Fruit fly (Drosophila melanogaster) whole organism, embryonic: ENCODE data around the gene CG7483.
A peak's percentile ranks its signal among the peaks of the same experiment; 100 is the strongest.

ENCODE experiments used
- Antp ChIP-seq: fragments of 200-800 bp; sonication (Bioruptor generic); optimal IDR thresholded peaks from 3 replicates; lab custom pipeline; 2016; ENCODE audit warnings: missing biosample characterization, missing genetic modification characterization
- CG10654 ChIP-seq: fragments of 200-800 bp; sonication (Bioruptor generic); optimal IDR thresholded peaks from 2 replicates; lab custom pipeline; 2016; ENCODE audit warnings: missing biosample characterization, missing genetic modification characterization
- CG11398 ChIP-seq: fragments of 200-800 bp; sonication (Bioruptor generic); optimal IDR thresholded peaks from 2 replicates; lab custom pipeline; 2016; ENCODE audit warnings: missing biosample characterization, missing genetic modification characterization
- CG12219 ChIP-seq: fragments of 200-800 bp; sonication (Bioruptor generic); optimal IDR thresholded peaks from 3 replicates; lab custom pipeline; 2018; ENCODE audit warnings: missing biosample characterization, mild to moderate bottlenecking, missing genetic modification characterization
- CG12744 ChIP-seq: fragments of 200-800 bp; sonication (Bioruptor generic); optimal IDR thresholded peaks from 2 replicates; lab custom pipeline; 2016; ENCODE audit warnings: missing biosample characterization, missing genetic modification characterization
- CG14667 ChIP-seq: fragments of 200-800 bp; sonication (Bioruptor generic); IDR thresholded peaks from 2 replicates; pipeline ENCODE4 v1.3.6; 2022; ENCODE audit warnings: missing biosample characterization, missing genetic modification characterization
- CG15073 ChIP-seq: fragments of 200-800 bp; sonication (Bioruptor generic); optimal IDR thresholded peaks from 2 replicates; lab custom pipeline; 2016; ENCODE audit warnings: missing biosample characterization, missing genetic modification characterization
- CG17186 ChIP-seq: fragments of 200-800 bp; sonication (Bioruptor generic); optimal IDR thresholded peaks from 3 replicates; lab custom pipeline; 2017; ENCODE audit warnings: missing biosample characterization, missing genetic modification reagents, missing genetic modification characterization
- CG3065 ChIP-seq: fragments of 200-800 bp; sonication (Bioruptor generic); optimal IDR thresholded peaks from 2 replicates; lab custom pipeline; 2016; ENCODE audit warnings: missing biosample characterization, missing genetic modification characterization
- CG3281 ChIP-seq: fragments of 200-800 bp; sonication (Bioruptor generic); optimal IDR thresholded peaks from 3 replicates; lab custom pipeline; 2017; ENCODE audit warnings: missing biosample characterization, mild to moderate bottlenecking, missing genetic modification characterization
- CG34376 ChIP-seq: fragments of 200-800 bp; sonication (Bioruptor generic); optimal IDR thresholded peaks from 2 replicates; lab custom pipeline; 2018; ENCODE audit warnings: missing biosample characterization, mild to moderate bottlenecking, missing genetic modification characterization
- CG4707 ChIP-seq: fragments of 200-800 bp; sonication (Bioruptor generic); optimal IDR thresholded peaks from 2 replicates; lab custom pipeline; 2018; ENCODE audit warnings: missing biosample characterization, mild to moderate bottlenecking, missing genetic modification characterization, moderate library complexity
- CG5180 ChIP-seq: fragments of 200-800 bp; sonication (Bioruptor generic); optimal IDR thresholded peaks from 3 replicates; lab custom pipeline; 2017; ENCODE audit warnings: missing biosample characterization, missing genetic modification characterization, mild to moderate bottlenecking, moderate library complexity, missing genetic modification reagents
- CG6854 ChIP-seq: fragments of 200-800 bp; sonication (Bioruptor generic); optimal IDR thresholded peaks from 3 replicates; lab custom pipeline; 2017; ENCODE audit warnings: missing biosample characterization, mild to moderate bottlenecking, missing genetic modification characterization
- CG7745 ChIP-seq: fragments of 200-800 bp; sonication (Bioruptor generic); optimal IDR thresholded peaks from 2 replicates; lab custom pipeline; 2018; ENCODE audit warnings: missing biosample characterization, mild to moderate bottlenecking, missing genetic modification characterization, moderate library complexity
- CG7987 ChIP-seq: fragments of 200-800 bp; sonication (Bioruptor generic); optimal IDR thresholded peaks from 2 replicates; lab custom pipeline; 2018; ENCODE audit warnings: missing biosample characterization, mild to moderate bottlenecking, missing genetic modification characterization, moderate library complexity
- CG8765 ChIP-seq: fragments of 200-800 bp; sonication (Bioruptor generic); IDR thresholded peaks from 2 replicates; pipeline ENCODE4 v1.3.6; 2022; ENCODE audit warnings: missing biosample characterization, missing genetic modification characterization
- CG8924 ChIP-seq: fragments of 200-800 bp; optimal IDR thresholded peaks from 3 replicates; lab custom pipeline; 2019; ENCODE audit warnings: missing biosample characterization, mild to moderate bottlenecking, missing genetic modification characterization, moderate library complexity
- CG8944 ChIP-seq: fragments of 200-800 bp; sonication (Bioruptor generic); optimal IDR thresholded peaks from 3 replicates; lab custom pipeline; 2016; ENCODE audit warnings: missing biosample characterization, missing genetic modification characterization
- Dip3 ChIP-seq: fragments of 200-800 bp; sonication (Bioruptor generic); optimal IDR thresholded peaks from 3 replicates; lab custom pipeline; 2016; ENCODE audit warnings: missing biosample characterization, missing genetic modification characterization
- Ets97D ChIP-seq: fragments of 200-800 bp; sonication (Bioruptor generic); optimal IDR thresholded peaks from 3 replicates; lab custom pipeline; 2016; ENCODE audit warnings: missing biosample characterization, missing genetic modification characterization
- HmgZ ChIP-seq: fragments of 200-800 bp; sonication (Bioruptor generic); optimal IDR thresholded peaks from 2 replicates; lab custom pipeline; 2018; ENCODE audit warnings: missing biosample characterization, mild to moderate bottlenecking, missing genetic modification characterization
- Hmr ChIP-seq: fragments of 200-800 bp; sonication (Bioruptor generic); optimal IDR thresholded peaks from 3 replicates; lab custom pipeline; 2017; ENCODE audit warnings: mild to moderate bottlenecking, missing biosample characterization, missing genetic modification reagents, missing genetic modification characterization
- Hr39 ChIP-seq: fragments of >200 bp; optimal IDR thresholded peaks from 2 replicates; lab custom pipeline; 2017
- Lpt ChIP-seq: fragments of >200 bp; optimal IDR thresholded peaks from 2 replicates; lab custom pipeline; 2018; ENCODE audit warnings: missing biosample characterization, missing genetic modification characterization
- NC2β ChIP-seq: fragments of 200-800 bp; sonication (Bioruptor generic); optimal IDR thresholded peaks from 2 replicates; lab custom pipeline; 2016; ENCODE audit warnings: missing biosample characterization, missing genetic modification characterization
- Oaz ChIP-seq: fragments of 200-800 bp; sonication (Bioruptor generic); IDR thresholded peaks from 2 replicates; pipeline ENCODE4 v1.3.6; 2022; ENCODE audit warnings: missing biosample characterization, missing genetic modification characterization
- Optix ChIP-seq: fragments of 200-800 bp; sonication (Bioruptor generic); IDR thresholded peaks from 3 replicates; pipeline ENCODE4 v1.3.6; 2022; ENCODE audit warnings: missing biosample characterization, missing genetic modification characterization
- Side ChIP-seq: fragments of 200-800 bp; sonication (Bioruptor generic); optimal IDR thresholded peaks from 2 replicates; lab custom pipeline; 2016; ENCODE audit warnings: missing biosample characterization, missing genetic modification characterization
- Sox102F ChIP-seq: fragments of 200-800 bp; sonication (Bioruptor generic); optimal IDR thresholded peaks from 2 replicates; lab custom pipeline; 2018; ENCODE audit warnings: missing biosample characterization, mild to moderate bottlenecking, missing genetic modification characterization, moderate library complexity
- ap ChIP-seq: fragments of 200-800 bp; sonication (Bioruptor generic); IDR thresholded peaks from 2 replicates; pipeline ENCODE4 v1.3.6; 2022; ENCODE audit warnings: missing biosample characterization, missing genetic modification characterization
- ato ChIP-seq: fragments of 200-800 bp; sonication (Bioruptor generic); IDR thresholded peaks from 2 replicates; pipeline ENCODE4 v1.3.6; 2022; ENCODE audit warnings: missing biosample characterization, missing genetic modification characterization; ENCODE audit not compliant: partially characterized antibody
- bab2 ChIP-seq: fragments of 200-800 bp; sonication (Bioruptor generic); optimal IDR thresholded peaks from 2 replicates; lab custom pipeline; 2016; ENCODE audit warnings: missing biosample characterization, missing genetic modification characterization
- bowl ChIP-seq: fragments of 200-800 bp; sonication (Bioruptor generic); IDR thresholded peaks from 2 replicates; pipeline ENCODE4 v1.3.6; 2022; ENCODE audit warnings: missing biosample characterization, missing genetic modification characterization
- dysf ChIP-seq: fragments of 200-800 bp; sonication (Bioruptor generic); IDR thresholded peaks from 3 replicates; pipeline ENCODE4 v1.3.6; 2022; ENCODE audit warnings: missing biosample characterization, missing genetic modification characterization
- fd3F ChIP-seq: fragments of 200-800 bp; sonication (Bioruptor generic); optimal IDR thresholded peaks from 2 replicates; lab custom pipeline; 2018; ENCODE audit warnings: missing biosample characterization, mild to moderate bottlenecking, missing genetic modification characterization, moderate library complexity
- ftz-f1 ChIP-seq: fragments of 200-800 bp; sonication (Bioruptor generic); optimal IDR thresholded peaks from 2 replicates; lab custom pipeline; 2016; ENCODE audit warnings: missing biosample characterization, missing genetic modification characterization
- gcm ChIP-seq: fragments of 200-800 bp; sonication (Bioruptor generic); optimal IDR thresholded peaks from 2 replicates; lab custom pipeline; 2019; ENCODE audit warnings: missing biosample characterization, mild to moderate bottlenecking, missing genetic modification characterization, moderate library complexity
- gro ChIP-seq: fragments of 200-800 bp; sonication (Bioruptor generic); optimal IDR thresholded peaks from 2 replicates; lab custom pipeline; 2016; ENCODE audit warnings: missing biosample characterization, missing genetic modification characterization
- hth ChIP-seq: fragments of >200 bp; optimal IDR thresholded peaks from 2 replicates; lab custom pipeline; 2017; ENCODE audit warnings: inconsistent platforms
- inv ChIP-seq: fragments of 200-800 bp; sonication (Bioruptor generic); IDR thresholded peaks from 2 replicates; pipeline ENCODE4 v1.3.6; 2022; ENCODE audit warnings: missing biosample characterization, missing genetic modification characterization; ENCODE audit not compliant: partially characterized antibody
- org-1 ChIP-seq: fragments of 200-800 bp; sonication (Bioruptor generic); optimal IDR thresholded peaks from 2 replicates; lab custom pipeline; 2017; ENCODE audit warnings: missing biosample characterization, missing genetic modification characterization
- peb ChIP-seq: fragments of 200-800 bp; sonication (Bioruptor generic); IDR thresholded peaks from 2 replicates; pipeline ENCODE4 v1.3.6; 2022; ENCODE audit warnings: missing biosample characterization, missing genetic modification characterization
- pfk ChIP-seq: fragments of 200-800 bp; sonication (Bioruptor generic); optimal IDR thresholded peaks from 2 replicates; lab custom pipeline; 2018; ENCODE audit warnings: missing biosample characterization, mild to moderate bottlenecking, missing genetic modification characterization, moderate library complexity
- sc ChIP-seq, 3 experiments: fragments of >200 bp in 2 of 3; fragments of 200-800 bp in 1 of 3; sonication (Bioruptor generic) in 1 of 3; optimal IDR thresholded peaks; 2 replicates in 2 of 3; 3 replicates in 1 of 3; lab custom pipeline; 2017; ENCODE audit warnings: mild to moderate bottlenecking in 1 of 3, missing biosample characterization in 1 of 3, missing genetic modification characterization in 1 of 3, missing genetic modification reagents in 1 of 3
- schlank ChIP-seq: fragments of 200-800 bp; sonication (Bioruptor generic); optimal IDR thresholded peaks from 2 replicates; lab custom pipeline; 2018; ENCODE audit warnings: missing biosample characterization, mild to moderate bottlenecking, missing genetic modification characterization
- sisA ChIP-seq: fragments of 200-800 bp; sonication (Bioruptor generic); IDR thresholded peaks from 2 replicates; pipeline ENCODE4 v1.3.6; 2022; ENCODE audit warnings: missing biosample characterization, missing genetic modification characterization
- vfl ChIP-seq: fragments of 200-800 bp; sonication (Bioruptor generic); optimal IDR thresholded peaks from 2 replicates; lab custom pipeline; 2016; ENCODE audit warnings: missing biosample characterization, missing genetic modification characterization
- wek ChIP-seq: fragments of 200-800 bp; sonication (Bioruptor generic); optimal IDR thresholded peaks from 3 replicates; lab custom pipeline; 2018; ENCODE audit warnings: missing biosample characterization, mild to moderate bottlenecking, missing genetic modification characterization, moderate library complexity
- wor ChIP-seq: fragments of 200-800 bp; sonication (Bioruptor generic); IDR thresholded peaks from 2 replicates; pipeline ENCODE4 v1.3.6; 2022; ENCODE audit warnings: missing biosample characterization, missing genetic modification characterization

Gene CG7483

DNA sequence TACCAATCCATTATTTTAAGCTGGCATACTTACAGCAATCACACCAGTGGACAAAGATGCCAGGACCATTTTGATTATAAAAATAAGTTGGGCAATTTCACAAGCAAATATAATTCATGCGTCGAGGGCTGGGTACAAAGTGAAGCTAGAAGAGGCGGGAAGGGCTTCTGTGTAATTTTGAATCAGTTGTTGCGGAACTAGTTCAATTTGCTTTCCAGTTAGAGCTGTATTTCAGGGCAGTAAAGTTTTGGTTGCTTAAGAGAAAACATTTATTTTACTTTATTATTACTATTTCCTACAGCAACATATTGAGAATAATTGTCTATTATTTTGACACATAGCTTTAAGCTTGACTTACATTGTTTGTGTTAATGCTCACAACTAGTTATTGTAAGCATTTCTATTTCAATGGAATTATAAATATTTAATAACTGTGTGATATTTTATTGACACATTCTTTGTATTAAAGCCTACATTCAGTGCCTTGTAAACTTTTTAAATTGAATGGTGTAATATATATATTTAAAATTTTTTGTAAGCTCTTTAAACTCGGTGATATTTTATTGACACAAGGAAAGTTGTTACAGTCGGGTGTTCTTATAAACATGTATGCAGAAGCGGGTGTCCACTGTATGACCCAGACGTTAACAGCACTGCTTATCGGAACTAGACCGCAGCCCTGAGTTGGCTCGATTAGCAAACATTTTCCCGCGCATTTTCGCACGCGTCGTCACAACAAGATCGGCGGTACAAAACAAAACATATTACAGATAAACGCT lies 48.5 kb upstream of the CG7483 start, which contains the start of the genes RPA1 and Mcm2 (continued):
- TF ChIP-seq org-1 (peak; percentile 16), CG14667 (GFP tag; lab: Robert Waterston, UW) (peak; percentile 81), CG4707 (GFP tag; lab: Kevin White, UChicago) (no peak), Antp (GFP tag; lab: Kevin White, UChicago) (peak; percentile 58), Ets97D (peak; percentile 24), CG11398 (GFP tag; lab: Kevin White, UChicago) (no peak), Dip3 (GFP tag; lab: Kevin White, UChicago) (peak; percentile 78), CG15073 (GFP tag; lab: Kevin White, UChicago) (peak; percentile 18), CG34376 (no peak), CG8944 (GFP tag; lab: Kevin White, UChicago) (no peak), ap (GFP tag; lab: Robert Waterston, UW) (peak; percentile 60), CG6854 (GFP tag; lab: Kevin White, UChicago) (no peak), schlank (peak; percentile 33), fd3F (GFP tag; lab: Kevin White, UChicago) (peak; percentile 74), Hr39 (lab: Kevin White, UChicago) (no peak), gcm (GFP tag; lab: Kevin White, UChicago) (peak; percentile 63), inv (GFP tag; lab: Robert Waterston, UW) (no peak), Side (GFP tag; lab: Kevin White, UChicago) (peak; percentile 5), CG10654 (GFP tag; lab: Kevin White, UChicago) (peak; percentile 70), ato (GFP tag; lab: Robert Waterston, UW) (peak; percentile 57), NC2β (GFP tag; lab: Kevin White, UChicago) (no peak), CG17186 (peak; percentile 10), CG7745 (tag; lab: Kevin White, UChicago) (no peak), CG3281 (GFP tag; lab: Kevin White, UChicago) (peak; percentile 76), Hmr (GFP tag; lab: Kevin White, UChicago) (peak; percentile 80), hth (lab: Kevin White, UChicago) (no peak), ftz-f1 (GFP tag; lab: Kevin White, UChicago) (no peak), CG3065 (GFP tag; lab: Kevin White, UChicago) (no peak), sisA (peak; percentile 86), bab2 (GFP tag; lab: Kevin White, UChicago) (peak; percentile 60), CG7987 (GFP tag; lab: Kevin White, UChicago) (no peak), Oaz (GFP tag; lab: Robert Waterston, UW) (0 out of 2 replicates have a peak, but pooled peaks have one; percentile 29), pfk (GFP tag; lab: Kevin White, UChicago) (no peak), CG12219 (peak; percentile 50), CG8765 (GFP tag; lab: Robert Waterston, UW) (peak; percentile 43; the same call in 1 of the 2 replicates), HmgZ (tag; lab: Kevin White, UChicago) (peak; percentile 63), CG5180 (GFP tag; lab: Kevin White, UChicago) (no peak), vfl (no peak), Lpt (GFP tag; lab: Kevin White, UChicago) (no peak), dysf (GFP tag; lab: Robert Waterston, UW) (peak; percentile 85), sc (optimal IDR thresholded peaks at IDR 0.05; lab: Kevin White, UChicago) (no peak), sc (GFP tag; optimal IDR thresholded peaks at IDR 0.05; lab: Kevin White, UChicago) (peak; percentile 58), Optix (no peak; the same call in 2 of the 3 replicates), peb (GFP tag; lab: Robert Waterston, UW) (peak; percentile 32; the same call in 1 of the 2 replicates), CG8924 (tag; lab: Kevin White, UChicago) (peak; percentile 81), wek (GFP tag; lab: Kevin White, UChicago) (no peak), bowl (GFP tag; lab: Robert Waterston, UW) (no peak), wor (GFP tag; lab: Robert Waterston, UW) (peak; percentile 47; the same call in 1 of the 2 replicates), Sox102F (GFP tag; lab: Kevin White, UChicago) (peak; percentile 58), CG12744 (GFP tag; lab: Kevin White, UChicago) (no peak), gro (no peak)
